Worm (Caenorhabditis elegans) whole organism, L2 larva: ENCODE results near the gene epg-9.

Experiments
- C34F6.9 ChIP-seq: fragments of 150-350 bp; optimal IDR thresholded peaks from 2 replicates; lab custom pipeline; 2014; ENCODE audit warnings: missing biosample characterization, missing genetic modification characterization
- F13H6.1 ChIP-seq: sonication (generic microtip); optimal IDR thresholded peaks from 2 replicates; lab custom pipeline; 2016; ENCODE audit warnings: missing genetic modification characterization, missing compliant biosample characterization
- R02D3.7 ChIP-seq: fragments of 150-350 bp; optimal IDR thresholded peaks from 2 replicates; lab custom pipeline; 2014; ENCODE audit warnings: missing biosample characterization, missing genetic modification characterization
- Y55F3AM.14 ChIP-seq: fragments of 200-800 bp; sonication (Bioruptor generic); optimal IDR thresholded peaks from 2 replicates; lab custom pipeline; 2018; ENCODE audit warnings: mild to moderate bottlenecking, missing genetic modification characterization, missing compliant biosample characterization
- aly-2 ChIP-seq: fragments of 150-350 bp; optimal IDR thresholded peaks from 2 replicates; lab custom pipeline; 2014; ENCODE audit warnings: missing biosample characterization, missing genetic modification characterization
- ama-1 ChIP-seq: fragments of 150-350 bp; optimal IDR thresholded peaks from 2 replicates; lab custom pipeline; 2018; ENCODE audit warnings: inconsistent platforms
- ceh-16 ChIP-seq: fragments of 150-350 bp; optimal IDR thresholded peaks from 2 replicates; lab custom pipeline; 2014; ENCODE audit warnings: missing biosample characterization, missing genetic modification characterization
- ceh-82 ChIP-seq: fragments of 150-350 bp; optimal IDR thresholded peaks from 2 replicates; lab custom pipeline; 2014; ENCODE audit warnings: missing biosample characterization, missing genetic modification characterization
- crh-2 ChIP-seq: sonication (generic microtip); optimal IDR thresholded peaks from 2 replicates; lab custom pipeline; 2017; ENCODE audit warnings: missing biosample characterization, missing genetic modification characterization
- dmd-4 ChIP-seq: sonication (generic microtip); optimal IDR thresholded peaks from 2 replicates; lab custom pipeline; 2017; ENCODE audit warnings: missing biosample characterization, missing genetic modification characterization
- elt-1 ChIP-seq: fragments of 150-350 bp; optimal IDR thresholded peaks from 2 replicates; lab custom pipeline; 2014; ENCODE audit warnings: missing biosample characterization, missing genetic modification characterization
- elt-3 ChIP-seq: sonication (generic microtip); optimal IDR thresholded peaks from 2 replicates; lab custom pipeline; 2017; ENCODE audit warnings: missing biosample characterization, missing genetic modification characterization
- fos-1 ChIP-seq: fragments of 150-350 bp; optimal IDR thresholded peaks from 2 replicates; lab custom pipeline; 2014; ENCODE audit warnings: missing biosample characterization, missing genetic modification characterization
- lin-11 ChIP-seq: fragments of 150-350 bp; sonication (generic microtip); optimal IDR thresholded peaks from 2 replicates; lab custom pipeline; 2014; ENCODE audit warnings: missing biosample characterization, missing genetic modification characterization, inconsistent platforms, mixed read lengths
- lin-13 ChIP-seq: fragments of 150-350 bp; optimal IDR thresholded peaks from 2 replicates; lab custom pipeline; 2014; ENCODE audit warnings: missing biosample characterization, missing genetic modification reagents, missing genetic modification characterization
- lin-39 ChIP-seq: fragments of 150-350 bp; optimal IDR thresholded peaks from 2 replicates; lab custom pipeline; 2014; ENCODE audit warnings: missing biosample characterization, missing genetic modification reagents, missing genetic modification characterization
- lsy-2 ChIP-seq, 2 experiments: fragments of 150-350 bp in 1 of 2; sonication (generic microtip) in 1 of 2; optimal IDR thresholded peaks; 2 replicates each; lab custom pipeline; 2014 to 2017; ENCODE audit warnings: missing biosample characterization in 2 of 2, missing genetic modification characterization in 2 of 2
- mab-5 ChIP-seq: fragments of 150-350 bp; optimal IDR thresholded peaks from 2 replicates; lab custom pipeline; 2014; ENCODE audit warnings: missing biosample characterization, missing genetic modification characterization
- mbf-1 ChIP-seq: sonication (generic microtip); optimal IDR thresholded peaks from 2 replicates; lab custom pipeline; 2017; ENCODE audit warnings: missing biosample characterization, missing genetic modification characterization
- mdl-1 ChIP-seq, 2 experiments: fragments of 150-350 bp in 1 of 2; sonication (generic microtip) in 1 of 2; optimal IDR thresholded peaks; 2 replicates each; lab custom pipeline; 2017; ENCODE audit warnings: missing biosample characterization in 2 of 2, missing genetic modification characterization in 2 of 2
- nhr-12 ChIP-seq: fragments of 150-350 bp; optimal IDR thresholded peaks from 2 replicates; lab custom pipeline; 2014; ENCODE audit warnings: missing biosample characterization, missing genetic modification characterization
- nhr-129 ChIP-seq: fragments of 150-350 bp; optimal IDR thresholded peaks from 2 replicates; lab custom pipeline; 2014; ENCODE audit warnings: missing biosample characterization, missing genetic modification characterization
- nhr-21 ChIP-seq: fragments of 150-350 bp; optimal IDR thresholded peaks from 2 replicates; lab custom pipeline; 2014; ENCODE audit warnings: missing biosample characterization, missing genetic modification characterization
- nhr-23 ChIP-seq: fragments of 150-350 bp; optimal IDR thresholded peaks from 2 replicates; lab custom pipeline; 2014; ENCODE audit warnings: missing biosample characterization, missing genetic modification reagents, missing genetic modification characterization
- nhr-237 ChIP-seq: fragments of 150-350 bp; optimal IDR thresholded peaks from 2 replicates; lab custom pipeline; 2014; ENCODE audit warnings: missing biosample characterization, missing genetic modification characterization
- nhr-25 ChIP-seq: fragments of 150-350 bp; sonication (generic microtip); optimal IDR thresholded peaks from 3 replicates; lab custom pipeline; 2014; ENCODE audit warnings: missing biosample characterization, missing genetic modification characterization
- nhr-6 ChIP-seq: fragments of 150-350 bp; optimal IDR thresholded peaks from 2 replicates; lab custom pipeline; 2014; ENCODE audit warnings: missing biosample characterization, missing genetic modification characterization
- nhr-77 ChIP-seq: fragments of 150-350 bp; optimal IDR thresholded peaks from 2 replicates; lab custom pipeline; 2014; ENCODE audit warnings: missing biosample characterization, missing genetic modification characterization
- sem-4 ChIP-seq: fragments of 150-350 bp; optimal IDR thresholded peaks from 2 replicates; lab custom pipeline; 2014; ENCODE audit warnings: missing biosample characterization, missing genetic modification reagents, missing genetic modification characterization
- sma-3 ChIP-seq: sonication (generic microtip); optimal IDR thresholded peaks from 2 replicates; lab custom pipeline; 2016; ENCODE audit warnings: missing genetic modification reagents, missing genetic modification characterization, missing compliant biosample characterization
- snpc-4 ChIP-seq: fragments of 150-350 bp; optimal IDR thresholded peaks from 2 replicates; lab custom pipeline; 2014; ENCODE audit warnings: missing biosample characterization, missing genetic modification characterization
- unc-39 ChIP-seq: fragments of 150-350 bp; optimal IDR thresholded peaks from 2 replicates; lab custom pipeline; 2014; ENCODE audit warnings: missing biosample characterization, missing genetic modification characterization
- unc-55 ChIP-seq: fragments of 150-350 bp; sonication (generic microtip); optimal IDR thresholded peaks from 3 replicates; lab custom pipeline; 2014; ENCODE audit warnings: missing biosample characterization, missing genetic modification reagents, missing genetic modification characterization
- zag-1 ChIP-seq: fragments of 150-350 bp; optimal IDR thresholded peaks from 2 replicates; lab custom pipeline; 2014; ENCODE audit warnings: missing biosample characterization, missing genetic modification characterization
- ztf-11 ChIP-seq: sonication (generic microtip); optimal IDR thresholded peaks from 2 replicates; lab custom pipeline; 2017; ENCODE audit warnings: missing biosample characterization, missing genetic modification characterization

epg-9 gene

ce11 chrIV:2600841-2601240, at the start of gene epg-9:
TSS of gene epg-9 (plus strand) at chrIV:2601141.
- TF ChIP-seq ztf-11 (tag; lab: Kevin White, UChicago) = no peak
- no peak for TF ChIP-seq aly-2 (tag; lab: Kevin White, UChicago)
- no peak for TF ChIP-seq nhr-77
- TF ChIP-seq crh-2 (tag; lab: Kevin White, UChicago) = no peak
- TF ChIP-seq fos-1 (tag; lab: Kevin White, UChicago) = no peak
- TF ChIP-seq ceh-82 = no peak
- TF ChIP-seq lin-13 (GFP tag; lab: Kevin White, UChicago) = no peak
- no peak for TF ChIP-seq C34F6.9 (tag; lab: Kevin White, UChicago)
- TF ChIP-seq lin-39 (tag; lab: Kevin White, UChicago) = no peak
- TF ChIP-seq nhr-25 (tag; lab: Kevin White, UChicago) = no peak
- no peak for TF ChIP-seq nhr-21 (tag; lab: Kevin White, UChicago)
- TF ChIP-seq nhr-12 = no peak
- no peak for TF ChIP-seq F13H6.1 (tag; lab: Kevin White, UChicago)
- TF ChIP-seq lin-11 = no peak
- no peak for TF ChIP-seq Y55F3AM.14
- no peak for TF ChIP-seq unc-39
- no peak for TF ChIP-seq mab-5 (tag; lab: Kevin White, UChicago)
- no peak for TF ChIP-seq elt-1
- TF ChIP-seq, all 48 proteins: peak for 0

- TF ChIP-seq ceh-82 = no peak
- no peak for TF ChIP-seq nhr-25 (tag; lab: Kevin White, UChicago)
- no peak for TF ChIP-seq elt-3 (tag; lab: Kevin White, UChicago)
- TF ChIP-seq dmd-4 (tag; lab: Kevin White, UChicago) = no peak
- TF ChIP-seq nhr-237 (tag; lab: Kevin White, UChicago) = no peak
- TF ChIP-seq ztf-11 (tag; lab: Kevin White, UChicago) = no peak
- no peak for TF ChIP-seq nhr-129 (tag; lab: Kevin White, UChicago)
- no peak for TF ChIP-seq mbf-1 (tag; lab: Kevin White, UChicago)
- TF ChIP-seq Y55F3AM.14 = no peak
- no peak for TF ChIP-seq unc-55 (GFP tag; lab: Kevin White, UChicago)
- no peak for TF ChIP-seq sma-3 (GFP tag; lab: Kevin White, UChicago)
- TF ChIP-seq nhr-23 = no peak
Observed at ce11 chrIV:2551418-2551817, 49.5 kb upstream of the epg-9 start, which contains the start of gene Y69A2AR.23. TSS of gene Y69A2AR.23 (minus strand) at chrIV:2551684.

ce11 chrIV:2551838-2552237, 49.1 kb upstream of the epg-9 start:
- no peak for TF ChIP-seq C34F6.9 (tag; lab: Kevin White, UChicago)
- TF ChIP-seq Y55F3AM.14 = no peak
- TF ChIP-seq nhr-12 = no peak
- TF ChIP-seq nhr-23 = no peak
- TF ChIP-seq crh-2 (tag; lab: Kevin White, UChicago) = no peak
- no peak for TF ChIP-seq snpc-4 (tag; lab: Kevin White, UChicago)
- no peak for TF ChIP-seq R02D3.7 (tag; lab: Kevin White, UChicago)
- no peak for TF ChIP-seq sem-4 (tag; lab: Kevin White, UChicago)
- no peak for TF ChIP-seq nhr-6 (tag; lab: Kevin White, UChicago)
- no peak for TF ChIP-seq ama-1 (lab: Kevin White, UChicago)
- TF ChIP-seq nhr-25 (tag; lab: Kevin White, UChicago) = no peak
- no peak for TF ChIP-seq nhr-77
- TF ChIP-seq unc-55 (GFP tag; lab: Kevin White, UChicago) = no peak
- TF ChIP-seq sma-3 (GFP tag; lab: Kevin White, UChicago) = no peak
- TF ChIP-seq dmd-4 (tag; lab: Kevin White, UChicago) = no peak
- TF ChIP-seq, all 48 proteins: peak for 0

- no peak for TF ChIP-seq mdl-1 (tag; optimal IDR thresholded peaks at IDR 0.05; lab: Kevin White, UChicago)
- no peak for TF ChIP-seq lsy-2 (tag; optimal IDR thresholded peaks at IDR 0.05; lab: Kevin White, UChicago)
- TF ChIP-seq zag-1 = no peak
- no peak for TF ChIP-seq fos-1 (tag; lab: Kevin White, UChicago)
- TF ChIP-seq nhr-12 = no peak
- TF ChIP-seq ceh-16 (tag; lab: Kevin White, UChicago) = no peak
- no peak for TF ChIP-seq ztf-11 (tag; lab: Kevin White, UChicago)
- TF ChIP-seq elt-3 (tag; lab: Kevin White, UChicago) = no peak
- TF ChIP-seq Y55F3AM.14 = no peak
- TF ChIP-seq lin-11 = no peak
- TF ChIP-seq elt-1 = no peak
- no peak for TF ChIP-seq nhr-237 (tag; lab: Kevin White, UChicago)
- no peak for TF ChIP-seq snpc-4 (tag; lab: Kevin White, UChicago)
- TF ChIP-seq mbf-1 (tag; lab: Kevin White, UChicago) = no peak
- TF ChIP-seq aly-2 (tag; lab: Kevin White, UChicago) = no peak
- TF ChIP-seq F13H6.1 (tag; lab: Kevin White, UChicago) = no peak
- no peak for TF ChIP-seq mab-5 (tag; lab: Kevin White, UChicago)
- no peak for TF ChIP-seq unc-39
- no peak for TF ChIP-seq nhr-77
- TF ChIP-seq, all 48 proteins: peak for 0
Observed at ce11 chrIV:2552276-2552675, 48.7 kb upstream of the epg-9 start.
